Fruit fly (Drosophila melanogaster): ENCODE results near the gene CG32563.

- no peak for TF ChIP-seq EcR (GFP tag; optimal IDR thresholded peaks at IDR 0.05)
- TF ChIP-seq Ets98B (GFP tag; IDR thresholded peaks at IDR 0.05), result peak; percentile 32; the same call in 1 of the 2 replicates
- no peak for TF ChIP-seq Snoo (tag; optimal IDR thresholded peaks at IDR 0.05)
- TF ChIP-seq CG8159 (tag; optimal IDR thresholded peaks at IDR 0.05), result no peak
- TF ChIP-seq CG14655 (GFP tag; optimal IDR thresholded peaks at IDR 0.05), result peak; percentile 37
- peak; percentile 16 for TF ChIP-seq CG8301 (tag; optimal IDR thresholded peaks at IDR 0.05)
- no peak for TF ChIP-seq rn (GFP tag; IDR thresholded peaks at IDR 0.05)
- no peak for TF ChIP-seq CG10348 (GFP tag; IDR thresholded peaks at IDR 0.05)
- TF ChIP-seq CG15710 (tag; optimal IDR thresholded peaks at IDR 0.05), result no peak
- no peak for TF ChIP-seq Pif1A (GFP tag; optimal IDR thresholded peaks at IDR 0.05)
- no peak for TF ChIP-seq CG4496 (GFP tag; IDR thresholded peaks at IDR 0.05)
- TF ChIP-seq CG17806 (tag; optimal IDR thresholded peaks at IDR 0.05), result no peak
Observed at dm6 chrX:17174115-17174514, 34.1 kb upstream of the CG32563 start.
